Worm (Caenorhabditis elegans): Measurements from ENCODE around the gene unc-104.

ce11 chrII:6968191-6968675, 26.6 kb upstream of the unc-104 start:
- TF ChIP-seq tbx-9 (tag; optimal IDR thresholded peaks at IDR 0.05; ENCODE audit: borderline replicate concordance) (no peak), ztf-3 (GFP tag; optimal IDR thresholded peaks at IDR 0.05) (peak; percentile 9), unc-62 (GFP tag; optimal IDR thresholded peaks at IDR 0.05) (no peak), dpl-1 (GFP tag; optimal IDR thresholded peaks at IDR 0.05) (no peak), rpc-1 (optimal IDR thresholded peaks at IDR 0.05) (no peak), rpc-1 (tag; optimal IDR thresholded peaks at IDR 0.05) (peak; percentile 4), die-1 (tag; optimal IDR thresholded peaks at IDR 0.05) (peak; percentile 59), B0336.3 (GFP tag; IDR thresholded peaks at IDR 0.05) (peak; percentile 97)
